Fruit fly (Drosophila melanogaster): ENCODE results near the gene CG4198.

Gene CG4198

DNA sequence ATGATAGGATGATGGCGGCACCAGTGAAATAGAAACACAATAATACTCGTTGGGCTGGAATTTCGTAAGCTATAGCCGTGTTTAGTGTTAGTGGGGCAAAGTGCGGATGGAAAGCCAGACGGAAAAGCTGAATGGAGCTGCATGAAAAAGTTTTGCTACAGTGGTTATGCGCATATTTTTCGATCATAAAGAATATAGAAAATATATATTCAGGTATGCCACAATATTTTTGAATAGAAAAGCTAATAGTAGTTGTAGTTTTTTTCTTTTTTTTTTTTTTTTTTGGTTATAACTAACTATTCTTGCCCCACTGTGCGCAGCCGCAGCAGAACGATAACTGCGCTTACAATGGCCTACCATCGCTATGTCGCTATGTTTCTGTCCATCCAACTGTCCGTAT is 26.5 kb upstream of the CG4198 start (continued):
- TF ChIP-seq CG18599 (GFP tag; optimal IDR thresholded peaks at IDR 0.05) (peak; percentile 14), CG34422 (GFP tag; IDR thresholded peaks at IDR 0.05) (0 out of 3 replicates have a peak, but pooled peaks have one; percentile 27), C15 (GFP tag; IDR thresholded peaks at IDR 0.05) (0 out of 3 replicates have a peak, but pooled peaks have one; percentile 5), CG6254 (GFP tag; optimal IDR thresholded peaks at IDR 0.05) (no peak), sim (GFP tag; IDR thresholded peaks at IDR 0.05) (no peak), CG7271 (tag; optimal IDR thresholded peaks at IDR 0.05) (no peak), bigmax (GFP tag; optimal IDR thresholded peaks at IDR 0.05) (no peak), gro (GFP tag; optimal IDR thresholded peaks at IDR 0.05) (no peak), maf-S (GFP tag; optimal IDR thresholded peaks at IDR 0.05) (no peak), GATAe (GFP tag; conservative IDR thresholded peaks at IDR 0.05) (no peak), esg (GFP tag; conservative IDR thresholded peaks at IDR 0.05) (0 out of 2 replicates have a peak, but pooled peaks have one; percentile 6), Opbp (GFP tag; IDR thresholded peaks at IDR 0.05; ENCODE audit: partially characterized antibody) (no peak), CG11398 (GFP tag; optimal IDR thresholded peaks at IDR 0.05) (no peak), Awh (GFP tag; IDR thresholded peaks at IDR 0.05) (no peak), stc (GFP tag; IDR thresholded peaks at IDR 0.05) (no peak), pita (GFP tag; optimal IDR thresholded peaks at IDR 0.05) (no peak), jumu (GFP tag; optimal IDR thresholded peaks at IDR 0.05) (no peak), CG17186 (GFP tag; optimal IDR thresholded peaks at IDR 0.05) (no peak), CG14965 (GFP tag; optimal IDR thresholded peaks at IDR 0.05; ENCODE audit: borderline replicate concordance) (no peak), sr (GFP tag; IDR thresholded peaks at IDR 0.05) (no peak), CG15601 (tag; optimal IDR thresholded peaks at IDR 0.05) (no peak), Dll (GFP tag; IDR thresholded peaks at IDR 0.05; ENCODE audit: partially characterized antibody) (no peak), CG9932 (GFP tag; IDR thresholded peaks at IDR 0.05) (no peak), Jarid2 (GFP tag; optimal IDR thresholded peaks at IDR 0.05) (no peak), H15 (GFP tag; IDR thresholded peaks at IDR 0.05) (no peak), schlank (tag; optimal IDR thresholded peaks at IDR 0.05) (no peak), Sin3A (optimal IDR thresholded peaks at IDR 0.05) (no peak), dmrt11E (tag; optimal IDR thresholded peaks at IDR 0.05) (no peak), CG12236 (GFP tag; optimal IDR thresholded peaks at IDR 0.05) (no peak), CG9727 (GFP tag; optimal IDR thresholded peaks at IDR 0.05) (no peak), CG33213 (GFP tag; optimal IDR thresholded peaks at IDR 0.05) (no peak), ash1 (GFP tag; optimal IDR thresholded peaks at IDR 0.05) (no peak), twi (tag; optimal IDR thresholded peaks at IDR 0.05) (no peak), vnd (GFP tag; IDR thresholded peaks at IDR 0.05; ENCODE audit: partially characterized antibody) (no peak), CG6654 (GFP tag; optimal IDR thresholded peaks at IDR 0.05) (no peak), Dad (GFP tag; optimal IDR thresholded peaks at IDR 0.05) (no peak), insv (GFP tag; optimal IDR thresholded peaks at IDR 0.05) (no peak), CHES-1-like (GFP tag; optimal IDR thresholded peaks at IDR 0.05) (no peak), az2 (GFP tag; optimal IDR thresholded peaks at IDR 0.05) (no peak), lbe (GFP tag; optimal IDR thresholded peaks at IDR 0.05) (no peak), Abd-B (GFP tag; optimal IDR thresholded peaks at IDR 0.05) (no peak), Camta (GFP tag; optimal IDR thresholded peaks at IDR 0.05) (no peak), tio (GFP tag; optimal IDR thresholded peaks at IDR 0.05) (no peak), tin (GFP tag; optimal IDR thresholded peaks at IDR 0.05) (peak; percentile 28), CG16779 (GFP tag; IDR thresholded peaks at IDR 0.05) (no peak), YL-1 (GFP tag; optimal IDR thresholded peaks at IDR 0.05) (no peak), Atf6 (GFP tag; IDR thresholded peaks at IDR 0.05) (no peak), run (tag; optimal IDR thresholded peaks at IDR 0.05) (no peak), Antp (GFP tag; optimal IDR thresholded peaks at IDR 0.05) (no peak), ranshi (GFP tag; IDR thresholded peaks at IDR 0.05) (peak; percentile 30; the same call in 1 of the 2 replicates), CG7372 (GFP tag; IDR thresholded peaks at IDR 0.05) (no peak), CG1647 (GFP tag; optimal IDR thresholded peaks at IDR 0.05) (no peak)
